Fruit fly (Drosophila melanogaster): Measurements from ENCODE around the gene Rai1.

Rai1 gene

dm6 chrX:16833097-16833496 is 30.0 kb upstream of the Rai1 start:
- no peak for TF ChIP-seq h (optimal IDR thresholded peaks at IDR 0.05)
- TF ChIP-seq Sin3A (optimal IDR thresholded peaks at IDR 0.05): no peak
- no peak for TF ChIP-seq psq (optimal IDR thresholded peaks at IDR 0.05)
- TF ChIP-seq Myc (optimal IDR thresholded peaks at IDR 0.05): no peak
- no peak for TF ChIP-seq ttk (optimal IDR thresholded peaks at IDR 0.05)

- TF ChIP-seq Sin3A (optimal IDR thresholded peaks at IDR 0.05): no peak
Observed at dm6 chrX:16831848-16832247, 28.7 kb upstream of the Rai1 start.

dm6 chrX:16830081-16830480 is 26.9 kb upstream of the Rai1 start:
- TF ChIP-seq h (optimal IDR thresholded peaks at IDR 0.05): no peak
- TF ChIP-seq insv (optimal IDR thresholded peaks at IDR 0.05): no peak
- TF ChIP-seq psq (optimal IDR thresholded peaks at IDR 0.05): no peak
- no peak for TF ChIP-seq Myc (optimal IDR thresholded peaks at IDR 0.05)
- no peak for TF ChIP-seq ttk (optimal IDR thresholded peaks at IDR 0.05)
- TF ChIP-seq Sin3A (optimal IDR thresholded peaks at IDR 0.05): no peak

- TF ChIP-seq insv (optimal IDR thresholded peaks at IDR 0.05) (no peak), ttk (optimal IDR thresholded peaks at IDR 0.05) (no peak), Sin3A (optimal IDR thresholded peaks at IDR 0.05) (no peak), psq (optimal IDR thresholded peaks at IDR 0.05) (no peak), Myc (optimal IDR thresholded peaks at IDR 0.05) (no peak), h (optimal IDR thresholded peaks at IDR 0.05) (no peak)
Observed at dm6 chrX:16829439-16830028, 26.4 kb upstream of the Rai1 start.

dm6 chrX:16822080-16822479 is 18.9 kb upstream of the Rai1 start:
- TF ChIP-seq insv (optimal IDR thresholded peaks at IDR 0.05): no peak
- no peak for TF ChIP-seq Sin3A (optimal IDR thresholded peaks at IDR 0.05)
- no peak for TF ChIP-seq ttk (optimal IDR thresholded peaks at IDR 0.05)
- no peak for TF ChIP-seq Myc (optimal IDR thresholded peaks at IDR 0.05)
- TF ChIP-seq psq (optimal IDR thresholded peaks at IDR 0.05): no peak
- TF ChIP-seq h (optimal IDR thresholded peaks at IDR 0.05): no peak

dm6 chrX:16821216-16821615 is 18.1 kb upstream of the Rai1 start:
- TF ChIP-seq Sin3A (optimal IDR thresholded peaks at IDR 0.05) (no peak), h (optimal IDR thresholded peaks at IDR 0.05) (no peak), psq (optimal IDR thresholded peaks at IDR 0.05) (no peak), Myc (optimal IDR thresholded peaks at IDR 0.05) (no peak), insv (optimal IDR thresholded peaks at IDR 0.05) (no peak), ttk (optimal IDR thresholded peaks at IDR 0.05) (no peak)

- TF ChIP-seq Sin3A (optimal IDR thresholded peaks at IDR 0.05) (no peak), h (optimal IDR thresholded peaks at IDR 0.05) (no peak), Myc (optimal IDR thresholded peaks at IDR 0.05) (no peak)
Observed at dm6 chrX:16820665-16821064, 17.5 kb upstream of the Rai1 start.

- no peak for TF ChIP-seq insv (optimal IDR thresholded peaks at IDR 0.05)
- no peak for TF ChIP-seq Myc (optimal IDR thresholded peaks at IDR 0.05)
- TF ChIP-seq psq (optimal IDR thresholded peaks at IDR 0.05): no peak
- TF ChIP-seq h (optimal IDR thresholded peaks at IDR 0.05): no peak
- TF ChIP-seq Sin3A (optimal IDR thresholded peaks at IDR 0.05): no peak
- TF ChIP-seq ttk (optimal IDR thresholded peaks at IDR 0.05): no peak
Observed at dm6 chrX:16818186-16818585, 15.0 kb upstream of the Rai1 start.

dm6 chrX:16816500-16816899 is 13.4 kb upstream of the Rai1 start:
- TF ChIP-seq ttk (optimal IDR thresholded peaks at IDR 0.05) (no peak), Myc (optimal IDR thresholded peaks at IDR 0.05) (no peak), psq (optimal IDR thresholded peaks at IDR 0.05) (no peak), insv (optimal IDR thresholded peaks at IDR 0.05) (no peak), h (optimal IDR thresholded peaks at IDR 0.05) (no peak), Sin3A (optimal IDR thresholded peaks at IDR 0.05) (no peak)

dm6 chrX:16815168-16815567 is 12.0 kb upstream of the Rai1 start:
- TF ChIP-seq ttk (optimal IDR thresholded peaks at IDR 0.05) (no peak), Myc (optimal IDR thresholded peaks at IDR 0.05) (no peak), insv (optimal IDR thresholded peaks at IDR 0.05) (no peak), Sin3A (optimal IDR thresholded peaks at IDR 0.05) (no peak), h (optimal IDR thresholded peaks at IDR 0.05) (no peak), psq (optimal IDR thresholded peaks at IDR 0.05) (no peak)

- TF ChIP-seq psq (optimal IDR thresholded peaks at IDR 0.05): no peak
- TF ChIP-seq h (optimal IDR thresholded peaks at IDR 0.05): no peak
- no peak for TF ChIP-seq ttk (optimal IDR thresholded peaks at IDR 0.05)
Observed at dm6 chrX:16814351-16814750, 11.2 kb upstream of the Rai1 start.

- TF ChIP-seq ttk (optimal IDR thresholded peaks at IDR 0.05): no peak
- TF ChIP-seq insv (optimal IDR thresholded peaks at IDR 0.05): no peak
- no peak for TF ChIP-seq Myc (optimal IDR thresholded peaks at IDR 0.05)
- TF ChIP-seq psq (optimal IDR thresholded peaks at IDR 0.05): no peak
- TF ChIP-seq Sin3A (optimal IDR thresholded peaks at IDR 0.05): no peak
- TF ChIP-seq h (optimal IDR thresholded peaks at IDR 0.05): no peak
Observed at dm6 chrX:16813226-16813625, 10.1 kb upstream of the Rai1 start.

- no peak for TF ChIP-seq Sin3A (optimal IDR thresholded peaks at IDR 0.05)
- no peak for TF ChIP-seq Myc (optimal IDR thresholded peaks at IDR 0.05)
- TF ChIP-seq psq (optimal IDR thresholded peaks at IDR 0.05): no peak
- no peak for TF ChIP-seq ttk (optimal IDR thresholded peaks at IDR 0.05)
- TF ChIP-seq h (optimal IDR thresholded peaks at IDR 0.05): no peak
- no peak for TF ChIP-seq insv (optimal IDR thresholded peaks at IDR 0.05)
Observed at dm6 chrX:16811213-16811749, 8.1 kb upstream of the Rai1 start, which contains the start of gene CG4829. Gene CG4829, plus strand, starts transcription at chrX:16811699.

Data from Kc167 (cell line).